Fruit fly (Drosophila melanogaster) Kc167 (cell line): ENCODE measurements around the gene Scgdelta.

Experiments used
- Myc ChIP-seq: fragments of >200 bp; optimal IDR thresholded peaks from 2 replicates; lab custom pipeline; 2017; ENCODE audit warnings: missing external identifiers
- Sin3A ChIP-seq: fragments of >200 bp; optimal IDR thresholded peaks from 2 replicates; lab custom pipeline; 2018; ENCODE audit warnings: missing external identifiers
- h ChIP-seq: fragments of >200 bp; optimal IDR thresholded peaks from 3 replicates; lab custom pipeline; 2018; ENCODE audit warnings: missing external identifiers
- insv ChIP-seq: fragments of >200 bp; optimal IDR thresholded peaks from 3 replicates; lab custom pipeline; 2018; ENCODE audit warnings: missing external identifiers
- psq ChIP-seq: fragments of >200 bp; optimal IDR thresholded peaks from 2 replicates; lab custom pipeline; 2017; ENCODE audit warnings: missing external identifiers

DNA sequence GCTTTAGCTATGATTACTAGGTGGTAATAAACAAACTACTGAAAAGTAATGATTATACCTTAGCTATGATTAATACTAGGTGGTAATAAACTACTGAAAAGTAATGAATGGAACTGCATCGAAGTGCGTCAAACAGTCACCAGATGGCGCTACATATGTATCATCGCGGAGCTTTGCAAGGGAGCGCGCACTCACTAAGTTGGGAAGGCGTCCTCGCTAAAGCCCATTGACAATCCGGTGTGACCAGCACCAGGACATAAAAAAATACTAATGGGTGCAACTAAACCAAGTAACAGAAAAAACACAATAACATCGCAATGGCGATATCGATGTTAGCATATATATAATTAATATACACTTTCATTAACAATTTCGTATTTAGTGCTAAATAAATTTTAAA is 18.8 kb upstream of the Scgdelta start:
- no peak for TF ChIP-seq h (lab: Kevin White, UChicago)
- TF ChIP-seq insv (lab: Kevin White, UChicago), result no peak
- no peak for TF ChIP-seq Myc
- TF ChIP-seq psq, result no peak
- no peak for TF ChIP-seq Sin3A (lab: Kevin White, UChicago)
